Worm (Caenorhabditis elegans): ENCODE results near the gene C44C10.15.

DNA sequence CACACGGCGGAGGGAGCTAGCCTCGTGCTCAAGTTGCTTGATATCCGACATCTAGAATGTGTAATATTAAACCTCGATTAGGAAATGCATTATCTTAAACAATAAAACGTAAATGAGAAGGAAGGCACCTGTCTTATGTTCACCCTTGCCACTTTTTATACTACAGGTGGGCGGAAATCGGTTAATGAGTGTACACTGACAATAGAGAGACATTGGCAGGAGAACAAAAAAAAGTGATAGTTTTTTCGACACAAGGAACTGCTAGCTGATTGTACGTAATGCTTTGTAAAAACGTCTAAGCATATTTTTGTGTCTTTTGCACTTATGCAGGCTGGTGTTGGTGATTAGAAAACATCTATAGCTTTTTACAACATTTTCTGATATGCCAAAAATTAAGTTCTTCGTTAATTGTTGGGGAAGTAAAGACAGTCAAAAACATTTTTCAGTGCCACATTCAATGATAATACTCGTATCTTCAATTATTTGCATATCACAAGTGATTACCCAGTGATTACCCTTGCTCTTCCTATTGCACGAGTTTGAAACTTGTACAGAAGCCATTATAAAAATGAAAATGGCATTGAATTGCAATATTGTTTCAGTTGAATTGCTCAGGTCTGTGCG is 12.2 kb upstream of the C44C10.15 start, which contains the start of gene col-180:
- no peak for TF ChIP-seq mdl-1 (tag; optimal IDR thresholded peaks at IDR 0.05)
- TF ChIP-seq lin-13 (GFP tag; optimal IDR thresholded peaks at IDR 0.05): no peak
